Fruit fly (Drosophila melanogaster): Measurements from ENCODE around the gene MED30.

dm6 chr3L:632058-632457 lies 21.8 kb downstream of the MED30 start:
- TF ChIP-seq psq (optimal IDR thresholded peaks at IDR 0.05) (no peak), h (optimal IDR thresholded peaks at IDR 0.05) (no peak)
